Fruit fly (Drosophila melanogaster) whole organism, embryonic: Measurements from ENCODE around the gene CG15877.

Source experiments
- ATbp ChIP-seq: fragments of 200-800 bp; sonication (Bioruptor generic); optimal IDR thresholded peaks from 2 replicates; lab custom pipeline; 2017; ENCODE audit warnings: missing biosample characterization, mild to moderate bottlenecking, missing genetic modification characterization, missing genetic modification reagents
- C15 ChIP-seq: fragments of 200-800 bp; sonication (Bioruptor generic); IDR thresholded peaks from 3 replicates; pipeline ENCODE4 v1.3.6; 2022; ENCODE audit warnings: missing biosample characterization, missing genetic modification characterization
- CG10209 ChIP-seq: fragments of 200-800 bp; sonication (Bioruptor generic); optimal IDR thresholded peaks from 3 replicates; lab custom pipeline; 2017; ENCODE audit warnings: missing biosample characterization, mild to moderate bottlenecking, missing genetic modification characterization, missing genetic modification reagents
- CG10321 ChIP-seq: fragments of 200-800 bp; sonication (Bioruptor generic); IDR thresholded peaks from 2 replicates; pipeline ENCODE4 v1.3.6; 2022; ENCODE audit warnings: missing biosample characterization, missing genetic modification characterization
- CG10431 ChIP-seq: fragments of 200-800 bp; sonication (Bioruptor generic); optimal IDR thresholded peaks from 3 replicates; lab custom pipeline; 2018; ENCODE audit warnings: missing biosample characterization, mild to moderate bottlenecking, missing genetic modification characterization
- CG11504 ChIP-seq: fragments of 200-800 bp; sonication (Bioruptor generic); optimal IDR thresholded peaks from 3 replicates; lab custom pipeline; 2019; ENCODE audit warnings: missing biosample characterization, mild to moderate bottlenecking, missing genetic modification characterization, moderate library complexity
- CG12299 ChIP-seq: fragments of 200-800 bp; sonication (Bioruptor generic); optimal IDR thresholded peaks from 2 replicates; lab custom pipeline; 2018; ENCODE audit warnings: missing biosample characterization, mild to moderate bottlenecking, missing genetic modification characterization
- CG1647 ChIP-seq: fragments of 200-800 bp; sonication (Bioruptor generic); optimal IDR thresholded peaks from 3 replicates; lab custom pipeline; 2016; ENCODE audit warnings: missing biosample characterization, missing genetic modification characterization
- CG18262 ChIP-seq: fragments of 200-800 bp; optimal IDR thresholded peaks from 3 replicates; lab custom pipeline; 2019; ENCODE audit warnings: missing biosample characterization, mild to moderate bottlenecking, missing genetic modification characterization, moderate library complexity
- CG2199 ChIP-seq: fragments of 200-800 bp; sonication (Bioruptor generic); IDR thresholded peaks from 3 replicates; pipeline ENCODE4 v1.3.6; 2022; ENCODE audit warnings: missing biosample characterization, missing genetic modification characterization
- CG30020 ChIP-seq: fragments of 200-800 bp; optimal IDR thresholded peaks from 2 replicates; lab custom pipeline; 2019; ENCODE audit warnings: missing biosample characterization, mild to moderate bottlenecking, missing genetic modification characterization, moderate library complexity
- CG30403 ChIP-seq: fragments of 200-800 bp; sonication (Bioruptor generic); optimal IDR thresholded peaks from 3 replicates; lab custom pipeline; 2016; ENCODE audit warnings: missing biosample characterization, missing genetic modification characterization
- CG5180 ChIP-seq: fragments of 200-800 bp; sonication (Bioruptor generic); optimal IDR thresholded peaks from 3 replicates; lab custom pipeline; 2017; ENCODE audit warnings: missing biosample characterization, missing genetic modification characterization, mild to moderate bottlenecking, moderate library complexity, missing genetic modification reagents
- CG7987 ChIP-seq: fragments of 200-800 bp; sonication (Bioruptor generic); optimal IDR thresholded peaks from 2 replicates; lab custom pipeline; 2018; ENCODE audit warnings: missing biosample characterization, mild to moderate bottlenecking, missing genetic modification characterization, moderate library complexity
- CG8924 ChIP-seq: fragments of 200-800 bp; optimal IDR thresholded peaks from 3 replicates; lab custom pipeline; 2019; ENCODE audit warnings: missing biosample characterization, mild to moderate bottlenecking, missing genetic modification characterization, moderate library complexity
- Dek ChIP-seq: fragments of 200-800 bp; sonication (Bioruptor generic); optimal IDR thresholded peaks from 3 replicates; lab custom pipeline; 2019; ENCODE audit warnings: missing biosample characterization, mild to moderate bottlenecking, missing genetic modification characterization, moderate library complexity
- Jarid2 ChIP-seq: fragments of 200-800 bp; sonication (Bioruptor generic); optimal IDR thresholded peaks from 3 replicates; lab custom pipeline; 2017; ENCODE audit warnings: mild to moderate bottlenecking, missing biosample characterization, missing genetic modification reagents, missing genetic modification characterization
- MTF-1 ChIP-seq: fragments of 200-800 bp; sonication (Bioruptor generic); optimal IDR thresholded peaks from 2 replicates; lab custom pipeline; 2018; ENCODE audit warnings: missing biosample characterization, mild to moderate bottlenecking, missing genetic modification characterization, borderline replicate concordance
- Myb ChIP-seq: fragments of 200-800 bp; sonication (Bioruptor generic); optimal IDR thresholded peaks from 2 replicates; lab custom pipeline; 2016; ENCODE audit warnings: missing biosample characterization, missing genetic modification characterization
- NFAT ChIP-seq: fragments of 200-800 bp; sonication (Bioruptor generic); IDR thresholded peaks from 2 replicates; pipeline ENCODE4 v1.3.6; 2022; ENCODE audit warnings: missing biosample characterization, missing genetic modification characterization
- Neu2 ChIP-seq: fragments of 200-800 bp; sonication (Bioruptor generic); optimal IDR thresholded peaks from 3 replicates; lab custom pipeline; 2016; ENCODE audit warnings: missing biosample characterization, missing genetic modification characterization, borderline replicate concordance
- Rx ChIP-seq: fragments of 200-800 bp; sonication (Bioruptor generic); IDR thresholded peaks from 2 replicates; pipeline ENCODE4 v1.3.6; 2022; ENCODE audit warnings: missing biosample characterization, missing genetic modification characterization
- Scr ChIP-seq: fragments of 200-800 bp; sonication (Bioruptor generic); IDR thresholded peaks from 2 replicates; pipeline ENCODE4 v1.3.6; 2022; ENCODE audit warnings: missing biosample characterization, missing genetic modification characterization; ENCODE audit not compliant: partially characterized antibody
- Ssrp ChIP-seq: fragments of 200-800 bp; sonication (Bioruptor generic); optimal IDR thresholded peaks from 2 replicates; lab custom pipeline; 2018; ENCODE audit warnings: missing biosample characterization, mild to moderate bottlenecking, missing genetic modification characterization, moderate library complexity
- Tbp ChIP-seq: fragments of >200 bp; optimal IDR thresholded peaks from 2 replicates; lab custom pipeline; 2018; ENCODE audit warnings: missing biosample characterization, missing genetic modification characterization
- Xrp1 ChIP-seq: fragments of 200-800 bp; sonication (Bioruptor generic); IDR thresholded peaks from 2 replicates; pipeline ENCODE4 v1.3.6; 2022; ENCODE audit warnings: missing biosample characterization, missing genetic modification characterization
- abd-A ChIP-seq: fragments of 200-800 bp; sonication (Bioruptor generic); optimal IDR thresholded peaks from 3 replicates; lab custom pipeline; 2019; ENCODE audit warnings: missing biosample characterization, mild to moderate bottlenecking, missing genetic modification characterization, moderate library complexity
- bbx ChIP-seq: fragments of 200-800 bp; sonication (Bioruptor generic); IDR thresholded peaks from 2 replicates; pipeline ENCODE4 v1.3.6; 2022; ENCODE audit warnings: missing biosample characterization, missing genetic modification characterization; ENCODE audit not compliant: partially characterized antibody
- caup ChIP-seq: fragments of 200-800 bp; sonication (Bioruptor generic); optimal IDR thresholded peaks from 3 replicates; lab custom pipeline; 2017; ENCODE audit warnings: missing biosample characterization, mild to moderate bottlenecking, missing genetic modification characterization, moderate library complexity; ENCODE audit not compliant: severe bottlenecking
- ci ChIP-seq: fragments of 200-800 bp; sonication (Bioruptor generic); IDR thresholded peaks from 3 replicates; pipeline ENCODE4 v1.3.6; 2022; ENCODE audit warnings: missing biosample characterization, missing genetic modification characterization
- corto ChIP-seq: fragments of 200-800 bp; sonication (Bioruptor generic); optimal IDR thresholded peaks from 2 replicates; lab custom pipeline; 2016; ENCODE audit warnings: missing biosample characterization, mild to moderate bottlenecking, missing genetic modification characterization, moderate library complexity
- cwo ChIP-seq: fragments of 200-800 bp; sonication (Bioruptor generic); optimal IDR thresholded peaks from 3 replicates; lab custom pipeline; 2017; ENCODE audit warnings: missing biosample characterization, missing genetic modification characterization, mild to moderate bottlenecking, moderate library complexity, missing genetic modification reagents
- dpn ChIP-seq, 2 experiments: fragments of 200-800 bp; sonication (Bioruptor generic); optimal IDR thresholded peaks; 3 replicates each; lab custom pipeline; 2016; ENCODE audit warnings: missing biosample characterization in 2 of 2, missing genetic modification characterization in 2 of 2
- fru ChIP-seq: fragments of >200 bp; optimal IDR thresholded peaks from 2 replicates; lab custom pipeline; 2017
- gsb-n ChIP-seq: fragments of 200-800 bp; sonication (Bioruptor generic); optimal IDR thresholded peaks from 3 replicates; lab custom pipeline; 2018; ENCODE audit warnings: missing biosample characterization, mild to moderate bottlenecking, missing genetic modification characterization
- ind ChIP-seq: fragments of 200-800 bp; sonication (Bioruptor generic); optimal IDR thresholded peaks from 3 replicates; lab custom pipeline; 2016; ENCODE audit warnings: missing biosample characterization, missing genetic modification characterization
- knrl ChIP-seq: fragments of 200-800 bp; sonication (Bioruptor generic); IDR thresholded peaks from 3 replicates; pipeline ENCODE4 v1.3.6; 2022; ENCODE audit warnings: missing biosample characterization, missing genetic modification characterization; ENCODE audit not compliant: partially characterized antibody
- org-1 ChIP-seq: fragments of 200-800 bp; sonication (Bioruptor generic); optimal IDR thresholded peaks from 2 replicates; lab custom pipeline; 2017; ENCODE audit warnings: missing biosample characterization, missing genetic modification characterization
- otp ChIP-seq: fragments of 200-800 bp; sonication (Bioruptor generic); IDR thresholded peaks from 3 replicates; pipeline ENCODE4, ENCODE4 v1.3.6; 2022; ENCODE audit warnings: missing biosample characterization, missing genetic modification characterization
- pb ChIP-seq: fragments of 200-800 bp; sonication (Bioruptor generic); optimal IDR thresholded peaks from 3 replicates; lab custom pipeline; 2016; ENCODE audit warnings: missing biosample characterization, missing genetic modification characterization
- pho ChIP-seq: fragments of 200-800 bp; sonication (Bioruptor generic); optimal IDR thresholded peaks from 2 replicates; lab custom pipeline; 2016; ENCODE audit warnings: missing biosample characterization, missing genetic modification characterization
- pita ChIP-seq: fragments of 200-800 bp; sonication (Bioruptor generic); optimal IDR thresholded peaks from 2 replicates; lab custom pipeline; 2017; ENCODE audit warnings: missing biosample characterization, mild to moderate bottlenecking, missing genetic modification characterization
- repo ChIP-seq: fragments of 200-800 bp; sonication (Bioruptor generic); optimal IDR thresholded peaks from 2 replicates; lab custom pipeline; 2016; ENCODE audit warnings: missing biosample characterization, missing genetic modification characterization
- sc ChIP-seq, 3 experiments: fragments of >200 bp in 2 of 3; fragments of 200-800 bp in 1 of 3; sonication (Bioruptor generic) in 1 of 3; optimal IDR thresholded peaks; 2 replicates in 2 of 3; 3 replicates in 1 of 3; lab custom pipeline; 2017; ENCODE audit warnings: mild to moderate bottlenecking in 1 of 3, missing biosample characterization in 1 of 3, missing genetic modification characterization in 1 of 3, missing genetic modification reagents in 1 of 3
- sd ChIP-seq: fragments of 200-800 bp; sonication (Bioruptor generic); optimal IDR thresholded peaks from 3 replicates; lab custom pipeline; 2018; ENCODE audit warnings: missing biosample characterization, mild to moderate bottlenecking, missing genetic modification characterization, moderate library complexity
- sob ChIP-seq: fragments of 200-800 bp; sonication (Bioruptor generic); IDR thresholded peaks from 2 replicates; pipeline ENCODE4 v1.3.6; 2022; ENCODE audit warnings: missing biosample characterization, missing genetic modification characterization
- ssp ChIP-seq: fragments of 200-800 bp; sonication (Bioruptor generic); IDR thresholded peaks from 2 replicates; pipeline ENCODE4 v1.3.6; 2022; ENCODE audit warnings: missing biosample characterization, missing genetic modification characterization
- trem ChIP-seq: fragments of 200-800 bp; optimal IDR thresholded peaks from 3 replicates; lab custom pipeline; 2019; ENCODE audit warnings: missing biosample characterization, mild to moderate bottlenecking, missing genetic modification characterization, moderate library complexity
- unpg ChIP-seq: fragments of 200-800 bp; sonication (Bioruptor generic); optimal IDR thresholded peaks from 3 replicates; lab custom pipeline; 2018; ENCODE audit warnings: missing biosample characterization, mild to moderate bottlenecking, missing genetic modification characterization, moderate library complexity
- zfh2 ChIP-seq: fragments of 200-800 bp; sonication (Bioruptor generic); optimal IDR thresholded peaks from 2 replicates; lab custom pipeline; 2016; ENCODE audit warnings: missing biosample characterization, missing genetic modification characterization

The CG15877 gene

dm6 chr3L:2411564-2412080 is 34.3 kb upstream of the CG15877 start (continued):
- no peak for TF ChIP-seq Dek
- peak in 1 of 2 experiments; percentile 22 for TF ChIP-seq dpn (GFP tag; optimal IDR thresholded peaks at IDR 0.05; lab: Kevin White, UChicago)
- TF ChIP-seq C15 (GFP tag; lab: Robert Waterston, UW), result 0 out of 3 replicates have a peak, but pooled peaks have one; percentile 10
- TF ChIP-seq MTF-1, result no peak
- TF ChIP-seq abd-A, result no peak
- no peak for TF ChIP-seq CG18262 (tag; lab: Kevin White, UChicago)
- TF ChIP-seq CG30020, result no peak
- peak; percentile 27 for TF ChIP-seq CG30403 (GFP tag; lab: Kevin White, UChicago)
- TF ChIP-seq Jarid2 (GFP tag; lab: Kevin White, UChicago), result no peak
- TF ChIP-seq CG8924 (tag; lab: Kevin White, UChicago), result peak; percentile 42
- TF ChIP-seq CG11504 (tag; lab: Kevin White, UChicago), result peak; percentile 64
- no peak for TF ChIP-seq CG10431 (GFP tag; lab: Kevin White, UChicago)
- no peak for TF ChIP-seq pita (GFP tag; lab: Kevin White, UChicago)
- TF ChIP-seq CG5180 (GFP tag; lab: Kevin White, UChicago), result no peak
- no peak for TF ChIP-seq trem
- no peak for TF ChIP-seq repo (GFP tag; lab: Kevin White, UChicago)
- no peak for TF ChIP-seq knrl
- TF ChIP-seq caup, result peak; percentile 59
- peak; percentile 66 for TF ChIP-seq cwo (GFP tag; lab: Kevin White, UChicago)
- TF ChIP-seq Rx, result no peak
- TF ChIP-seq CG10321, result no peak
- TF ChIP-seq Myb, result no peak
- TF ChIP-seq bbx (GFP tag; lab: Robert Waterston, UW), result no peak
- peak; percentile 62; the same call in 1 of the 3 replicates for TF ChIP-seq ci (GFP tag; lab: Robert Waterston, UW)
- no peak for TF ChIP-seq CG7987
- TF ChIP-seq sd (tag; lab: Kevin White, UChicago), result no peak
- TF ChIP-seq NFAT (GFP tag; lab: Robert Waterston, UW), result no peak
- no peak for TF ChIP-seq Scr
- no peak for TF ChIP-seq Tbp (GFP tag; lab: Kevin White, UChicago)
- peak; percentile 36; the same call in 1 of the 2 replicates for TF ChIP-seq Xrp1 (GFP tag; lab: Robert Waterston, UW)
- TF ChIP-seq Ssrp (tag; lab: Kevin White, UChicago), result no peak
- TF ChIP-seq unpg (GFP tag; lab: Kevin White, UChicago), result peak; percentile 22
- TF ChIP-seq Neu2 (GFP tag; lab: Kevin White, UChicago), result no peak
- TF ChIP-seq ATbp, result no peak
- TF ChIP-seq corto (GFP tag; lab: Kevin White, UChicago), result peak; percentile 62
- no peak for TF ChIP-seq sob (GFP tag; lab: Robert Waterston, UW)
- no peak for TF ChIP-seq CG12299 (tag; lab: Kevin White, UChicago)
- no peak for TF ChIP-seq CG2199 (GFP tag; lab: Robert Waterston, UW)
- no peak for TF ChIP-seq zfh2 (GFP tag; lab: Kevin White, UChicago)
- no peak for TF ChIP-seq fru
- TF ChIP-seq org-1 (GFP tag; lab: Kevin White, UChicago), result no peak
- no peak for TF ChIP-seq CG1647 (GFP tag; lab: Kevin White, UChicago)
- peak; percentile 14 for TF ChIP-seq CG10209 (GFP tag; lab: Kevin White, UChicago)
- no peak for TF ChIP-seq ssp (GFP tag; lab: Robert Waterston, UW)
- no peak for TF ChIP-seq sc (optimal IDR thresholded peaks at IDR 0.05; lab: Kevin White, UChicago)
- no peak for TF ChIP-seq sc (GFP tag; optimal IDR thresholded peaks at IDR 0.05; lab: Kevin White, UChicago)
- TF ChIP-seq pb, result no peak
- TF ChIP-seq pho (GFP tag; lab: Kevin White, UChicago), result peak; percentile 28
- no peak for TF ChIP-seq otp (GFP tag; lab: Robert Waterston, UW)
- no peak for TF ChIP-seq gsb-n (tag; lab: Kevin White, UChicago)
- TF ChIP-seq ind, result peak; percentile 52
